Worm (Caenorhabditis elegans) whole organism, L4/young adult: Measurements from ENCODE around the gene cyb-2.1.

Experiments
- W03F9.2 ChIP-seq: fragments of 150-350 bp; optimal IDR thresholded peaks from 2 replicates; lab custom pipeline; 2014; ENCODE audit warnings: missing biosample characterization, missing genetic modification characterization
- him-1 ChIP-seq: sonication (generic microtip); optimal IDR thresholded peaks from 2 replicates; lab custom pipeline; 2016; ENCODE audit warnings: missing genotype, missing genetic modification reagents, missing genetic modification characterization, missing compliant biosample characterization

ce11 chrIV:10979689-10980088 lies 6.1 kb upstream of the cyb-2.1 start:
- TF ChIP-seq W03F9.2 (tag; lab: Kevin White, UChicago) (no peak), him-1 (no peak)
